Worm (Caenorhabditis elegans) whole organism, young adult: ENCODE data around the gene F42A6.1.

ENCODE experiments used
- B0336.3 ChIP-seq: fragments of 200-800 bp; sonication (Bioruptor generic); IDR thresholded peaks from 2 replicates; pipeline ENCODE4 v1.3.6; 2022; ENCODE audit warnings: missing genetic modification characterization, missing compliant biosample characterization
- F23B12.7 ChIP-seq: sonication (generic microtip); optimal IDR thresholded peaks from 2 replicates; lab custom pipeline; 2017; ENCODE audit warnings: missing genetic modification characterization, mild to moderate bottlenecking, missing compliant biosample characterization, antibody characterized with exemption, moderate library complexity; ENCODE audit not compliant: insufficient read depth
- F37B4.10 ChIP-seq: fragments of 200-800 bp; sonication (Bioruptor generic); IDR thresholded peaks from 2 replicates; pipeline ENCODE4 v1.3.6; 2022; ENCODE audit warnings: missing genetic modification characterization, missing compliant biosample characterization
- F39B2.1 ChIP-seq: fragments of 200-800 bp; sonication (Bioruptor generic); IDR thresholded peaks from 2 replicates; pipeline ENCODE4 v1.3.6; 2022; ENCODE audit warnings: missing genetic modification reagents, missing genetic modification characterization, missing compliant biosample characterization
- F52B5.7 ChIP-seq: sonication (generic microtip); optimal IDR thresholded peaks from 2 replicates; lab custom pipeline; 2016; ENCODE audit warnings: mild to moderate bottlenecking, missing genetic modification characterization, missing compliant biosample characterization
- F57C9.4 ChIP-seq: sonication (generic microtip); optimal IDR thresholded peaks from 2 replicates; lab custom pipeline; 2017; ENCODE audit warnings: mild to moderate bottlenecking, missing genetic modification characterization, missing compliant biosample characterization
- Y53G8AR.9 ChIP-seq: fragments of 200-800 bp; sonication (Bioruptor generic); conservative IDR thresholded peaks from 2 replicates; pipeline ENCODE4 v1.3.6; 2022; ENCODE audit warnings: missing genetic modification reagents, missing genetic modification characterization, missing compliant biosample characterization
- ama-1 ChIP-seq, 3 experiments: fragments of 150-350 bp in 1 of 3; sonication (generic microtip) in 2 of 3; optimal IDR thresholded peaks; 2 replicates each; lab custom pipeline; 2014 to 2018; ENCODE audit warnings: missing biosample characterization in 2 of 3, missing genetic modification characterization in 2 of 3, missing genetic modification reagents in 2 of 3
- aptf-2 ChIP-seq: fragments of 200-800 bp; sonication (Bioruptor generic); conservative IDR thresholded peaks from 2 replicates; pipeline ENCODE4 v1.3.6; 2022; ENCODE audit warnings: missing genetic modification reagents, missing genetic modification characterization, missing compliant biosample characterization
- aptf-3 ChIP-seq: fragments of 200-800 bp; sonication (Bioruptor generic); IDR thresholded peaks from 2 replicates; pipeline ENCODE4 v1.3.6; 2022; ENCODE audit warnings: missing genetic modification characterization, missing compliant biosample characterization
- attf-3 ChIP-seq: fragments of 200-800 bp; sonication (Bioruptor generic); conservative IDR thresholded peaks from 2 replicates; pipeline ENCODE4 v1.3.6; 2022; ENCODE audit warnings: missing genetic modification reagents, missing genetic modification characterization, missing compliant biosample characterization
- cebp-1 ChIP-seq, 2 experiments: fragments of 200-800 bp in 1 of 2; sonication (Bioruptor generic) in 1 of 2; sonication (generic microtip) in 1 of 2; IDR thresholded peaks in 1 of 2; optimal IDR thresholded peaks in 1 of 2; 2 replicates each; pipeline versions ENCODE4 v1.3.6 to Lab custom; 2017 to 2022; ENCODE audit warnings: missing compliant biosample characterization in 2 of 2, missing genetic modification characterization in 2 of 2, mild to moderate bottlenecking in 1 of 2, missing genetic modification reagents in 1 of 2, moderate library complexity in 1 of 2
- ceh-27 ChIP-seq: fragments of 200-800 bp; sonication (Bioruptor generic); optimal IDR thresholded peaks from 2 replicates; lab custom pipeline; 2018; ENCODE audit warnings: mild to moderate bottlenecking, missing genetic modification characterization, moderate library complexity, missing compliant biosample characterization
- ceh-40 ChIP-seq: fragments of 200-800 bp; sonication (Bioruptor generic); IDR thresholded peaks from 2 replicates; pipeline ENCODE4 v1.3.6; 2022; ENCODE audit warnings: missing genetic modification characterization, missing compliant biosample characterization
- chd-7 ChIP-seq: sonication (generic microtip); optimal IDR thresholded peaks from 2 replicates; lab custom pipeline; 2016; ENCODE audit warnings: mild to moderate bottlenecking, missing genetic modification characterization, moderate library complexity, missing compliant biosample characterization
- dox-1 ChIP-seq: fragments of 200-800 bp; sonication (Bioruptor generic); IDR thresholded peaks from 2 replicates; pipeline ENCODE4 v1.3.6; 2022; ENCODE audit warnings: missing genetic modification reagents, missing genetic modification characterization, missing compliant biosample characterization
- ekl-4 ChIP-seq: fragments of 200-800 bp; sonication (Bioruptor generic); IDR thresholded peaks from 2 replicates; pipeline ENCODE4 v1.3.6; 2022; ENCODE audit warnings: missing genetic modification reagents, missing genetic modification characterization, missing compliant biosample characterization
- fkh-3 ChIP-seq: sonication (generic microtip); optimal IDR thresholded peaks from 2 replicates; lab custom pipeline; 2016; ENCODE audit warnings: mild to moderate bottlenecking, missing genetic modification characterization, missing compliant biosample characterization
- lin-35 ChIP-seq, 3 experiments: fragments of 150-350 bp in 2 of 3; sonication (generic microtip) in 1 of 3; optimal IDR thresholded peaks; 2 replicates each; lab custom pipeline; 2014 to 2018; ENCODE audit warnings: missing biosample characterization in 3 of 3, missing genetic modification characterization in 3 of 3, missing genetic modification reagents in 3 of 3
- lir-1 ChIP-seq: fragments of 200-800 bp; sonication (Bioruptor generic); conservative IDR thresholded peaks from 2 replicates; pipeline ENCODE4 v1.3.6; 2022; ENCODE audit warnings: missing genetic modification reagents, missing genetic modification characterization, missing compliant biosample characterization
- madf-6 ChIP-seq: fragments of 200-800 bp; sonication (Bioruptor generic); IDR thresholded peaks from 2 replicates; pipeline ENCODE4 v1.3.6; 2022; ENCODE audit warnings: missing genetic modification reagents, missing genetic modification characterization, missing compliant biosample characterization
- mcd-1 ChIP-seq: fragments of 200-800 bp; sonication (Bioruptor generic); IDR thresholded peaks from 2 replicates; pipeline ENCODE4 v1.3.6; 2022; ENCODE audit warnings: missing genetic modification reagents, missing genetic modification characterization, missing compliant biosample characterization
- mel-28 ChIP-seq: sonication (generic microtip); optimal IDR thresholded peaks from 2 replicates; lab custom pipeline; 2016; ENCODE audit warnings: borderline replicate concordance, mild to moderate bottlenecking, missing genetic modification characterization, missing compliant biosample characterization
- nfya-2 ChIP-seq: fragments of 200-800 bp; sonication (Bioruptor generic); IDR thresholded peaks from 2 replicates; pipeline ENCODE4 v1.3.6; 2022; ENCODE audit warnings: missing genetic modification reagents, missing genetic modification characterization, missing compliant biosample characterization
- nfyb-1 ChIP-seq: fragments of 200-800 bp; sonication (Bioruptor generic); IDR thresholded peaks from 2 replicates; pipeline ENCODE4 v1.3.6; 2022; ENCODE audit warnings: missing genetic modification reagents, missing genetic modification characterization, missing compliant biosample characterization
- rcor-1 ChIP-seq: fragments of 200-800 bp; sonication (Bioruptor generic); IDR thresholded peaks from 2 replicates; pipeline ENCODE4 v1.3.6; 2022; ENCODE audit warnings: missing genetic modification reagents, missing genetic modification characterization, missing compliant biosample characterization
- repo-1 ChIP-seq: sonication (generic microtip); optimal IDR thresholded peaks from 2 replicates; lab custom pipeline; 2017; ENCODE audit warnings: mild to moderate bottlenecking, missing genetic modification characterization, missing compliant biosample characterization
- sdz-38 ChIP-seq: sonication (generic microtip); optimal IDR thresholded peaks from 2 replicates; lab custom pipeline; 2016; ENCODE audit warnings: missing genotype, missing genetic modification characterization, missing compliant biosample characterization
- sea-2 ChIP-seq: fragments of 200-800 bp; sonication (Bioruptor generic); IDR thresholded peaks from 2 replicates; pipeline ENCODE4 v1.3.6; 2022; ENCODE audit warnings: missing genetic modification characterization, missing compliant biosample characterization
- snpc-4 ChIP-seq, 5 experiments: fragments of 150-350 bp in 1 of 5; sonication (generic microtip) in 4 of 5; optimal IDR thresholded peaks; 2 replicates each; lab custom pipeline; 2014 to 2018; ENCODE audit warnings: missing genetic modification characterization in 5 of 5, missing biosample characterization in 3 of 5, antibody characterized with exemption in 2 of 5, mild to moderate bottlenecking in 2 of 5, missing compliant biosample characterization in 2 of 5, missing genotype in 2 of 5, moderate library complexity in 2 of 5, missing genetic modification reagents in 1 of 5
- zim-3 ChIP-seq: sonication (generic microtip); optimal IDR thresholded peaks from 2 replicates; lab custom pipeline; 2017; ENCODE audit warnings: mild to moderate bottlenecking, missing genetic modification characterization, moderate library complexity, missing compliant biosample characterization
- ztf-25 ChIP-seq: fragments of 200-800 bp; sonication (Bioruptor generic); IDR thresholded peaks from 2 replicates; pipeline ENCODE4 v1.3.6; 2022; ENCODE audit warnings: missing genetic modification reagents, missing genetic modification characterization, missing compliant biosample characterization
- ztf-26 ChIP-seq: sonication (generic microtip); optimal IDR thresholded peaks from 2 replicates; lab custom pipeline; 2017; ENCODE audit warnings: missing genetic modification characterization, missing compliant biosample characterization

F42A6.1 gene

ce11 chrIV:3373370-3373769 lies 18.5 kb downstream of the F42A6.1 start:
- TF ChIP-seq F23B12.7 (tag; lab: Kevin White, UChicago): no peak
- TF ChIP-seq lir-1 (GFP tag; lab: Robert Waterston, UW): no peak
- no peak for TF ChIP-seq rcor-1 (GFP tag; lab: Robert Waterston, UW)
- TF ChIP-seq lin-35 (GFP tag; optimal IDR thresholded peaks at IDR 0.05; lab: Kevin White, UChicago): peak in 1 of 3 experiments; percentile 1
- TF ChIP-seq F52B5.7 (tag; lab: Kevin White, UChicago): peak; percentile 32
- no peak for TF ChIP-seq zim-3 (tag; lab: Kevin White, UChicago)
- TF ChIP-seq ztf-26: peak; percentile 35
- TF ChIP-seq repo-1: peak; percentile 74
- no peak for TF ChIP-seq ceh-40 (GFP tag; lab: Robert Waterston, UW)
- TF ChIP-seq nfya-2: no peak
- no peak for TF ChIP-seq fkh-3 (tag; lab: Kevin White, UChicago)

- no peak for TF ChIP-seq cebp-1 (GFP tag; IDR thresholded peaks at IDR 0.05; lab: Robert Waterston, UW)
- peak; percentile 24 for TF ChIP-seq cebp-1 (tag; optimal IDR thresholded peaks at IDR 0.05; lab: Kevin White, UChicago)
- no peak for TF ChIP-seq sdz-38 (tag; lab: Kevin White, UChicago)
- TF ChIP-seq mel-28 (tag; lab: Kevin White, UChicago): no peak
- peak; percentile 58; the same call in 1 of the 2 replicates for TF ChIP-seq mcd-1 (GFP tag; lab: Robert Waterston, UW)
- TF ChIP-seq F39B2.1 (GFP tag; lab: Robert Waterston, UW): no peak
- no peak for TF ChIP-seq F37B4.10 (GFP tag; lab: Robert Waterston, UW)
These were observed 23.4 kb downstream of the F42A6.1 start, which contains the start of gene otub-4 for ce11 chrIV:3378080-3378804. Gene otub-4, minus strand, starts transcription at chrIV:3378130.

- TF ChIP-seq madf-6 (GFP tag; lab: Robert Waterston, UW) (0 out of 2 replicates have a peak, but pooled peaks have one; percentile 25), sea-2 (GFP tag; lab: Robert Waterston, UW) (no peak), nfyb-1 (GFP tag; lab: Robert Waterston, UW) (0 out of 2 replicates have a peak, but pooled peaks have one; percentile 57), ztf-26 (peak; percentile 63), aptf-3 (GFP tag; lab: Robert Waterston, UW) (no peak), aptf-2 (GFP tag; lab: Robert Waterston, UW) (no peak), ceh-27 (GFP tag; lab: Kevin White, UChicago) (no peak), ama-1 (optimal IDR thresholded peaks at IDR 0.05; lab: Kevin White, UChicago) (no peak), ama-1 (GFP tag; optimal IDR thresholded peaks at IDR 0.05; lab: Kevin White, UChicago) (no peak), chd-7 (tag; lab: Kevin White, UChicago) (peak; percentile 39), B0336.3 (GFP tag; lab: Robert Waterston, UW) (0 out of 2 replicates have a peak, but pooled peaks have one; percentile 29), ekl-4 (GFP tag; lab: Robert Waterston, UW) (peak; percentile 47; the same call in 1 of the 2 replicates), F57C9.4 (peak; percentile 59), Y53G8AR.9 (GFP tag; lab: Robert Waterston, UW) (0 out of 2 replicates have a peak, but pooled peaks have one; percentile 34), attf-3 (peak; percentile 30; the same call in 1 of the 2 replicates), dox-1 (GFP tag; lab: Robert Waterston, UW) (0 out of 2 replicates have a peak, but pooled peaks have one; percentile 10), snpc-4 (GFP tag; optimal IDR thresholded peaks at IDR 0.05; lab: Kevin White, UChicago) (no peak), snpc-4 (tag; optimal IDR thresholded peaks at IDR 0.05; lab: Kevin White, UChicago) (peak in 1 of 4 experiments; percentile 11), repo-1 (peak; percentile 54), ztf-25 (GFP tag; lab: Robert Waterston, UW) (no peak)
These were observed 27.6 kb downstream of the F42A6.1 start, which contains the start of gene B0546.3 for ce11 chrIV:3382338-3382907. Gene B0546.3, minus strand, starts transcription at chrIV:3382841.
